Worm (Caenorhabditis elegans) whole organism, mixed stage, embryonic: ENCODE data around the gene zip-9.

ENCODE experiments used
- M03D4.4 ChIP-seq: sonication (generic microtip); optimal IDR thresholded peaks from 2 replicates; lab custom pipeline; 2017; ENCODE audit warnings: mild to moderate bottlenecking, missing genetic modification characterization, missing compliant biosample characterization
- bed-3 ChIP-seq: fragments of 200-800 bp; sonication (Bioruptor generic); optimal IDR thresholded peaks from 3 replicates; lab custom pipeline; 2018; ENCODE audit warnings: mild to moderate bottlenecking, missing genetic modification characterization, moderate library complexity, missing compliant biosample characterization
- blmp-1 ChIP-seq: fragments of 150-350 bp; optimal IDR thresholded peaks from 2 replicates; lab custom pipeline; 2014; ENCODE audit warnings: missing biosample characterization, missing genetic modification characterization
- ceh-39 ChIP-seq: fragments of 150-350 bp; optimal IDR thresholded peaks from 2 replicates; lab custom pipeline; 2014; ENCODE audit warnings: missing biosample characterization, missing genetic modification characterization
- ceh-43 ChIP-seq: fragments of 200-800 bp; sonication (Bioruptor generic); optimal IDR thresholded peaks from 2 replicates; lab custom pipeline; 2018; ENCODE audit warnings: mild to moderate bottlenecking, missing genetic modification characterization, moderate library complexity, missing compliant biosample characterization
- ceh-83 ChIP-seq: fragments of 200-800 bp; sonication (Bioruptor generic); optimal IDR thresholded peaks from 2 replicates; lab custom pipeline; 2018; ENCODE audit warnings: mild to moderate bottlenecking, missing genetic modification characterization, missing compliant biosample characterization
- ces-1 ChIP-seq: fragments of 150-350 bp; optimal IDR thresholded peaks from 2 replicates; lab custom pipeline; 2014; ENCODE audit warnings: missing biosample characterization, missing genetic modification reagents, missing genetic modification characterization
- cnd-1 ChIP-seq: fragments of 200-800 bp; sonication (Bioruptor generic); optimal IDR thresholded peaks from 2 replicates; lab custom pipeline; 2018; ENCODE audit warnings: mild to moderate bottlenecking, missing genetic modification characterization, missing compliant biosample characterization
- elt-3 ChIP-seq: fragments of 150-350 bp; optimal IDR thresholded peaks from 2 replicates; lab custom pipeline; 2014; ENCODE audit warnings: missing biosample characterization, missing genetic modification characterization
- flh-1 ChIP-seq: fragments of 200-800 bp; sonication (Bioruptor generic); optimal IDR thresholded peaks from 2 replicates; lab custom pipeline; 2018; ENCODE audit warnings: mild to moderate bottlenecking, missing genetic modification characterization, moderate library complexity, missing compliant biosample characterization
- ham-2 ChIP-seq: fragments of 200-800 bp; sonication (Bioruptor generic); optimal IDR thresholded peaks from 2 replicates; lab custom pipeline; 2018; ENCODE audit warnings: mild to moderate bottlenecking, missing genetic modification characterization, missing compliant biosample characterization
- hlh-1 ChIP-seq: fragments of 150-350 bp; optimal IDR thresholded peaks from 2 replicates; lab custom pipeline; 2014; ENCODE audit warnings: missing biosample characterization, missing genetic modification reagents, missing genetic modification characterization
- lin-13 ChIP-seq: fragments of 150-350 bp; optimal IDR thresholded peaks from 2 replicates; lab custom pipeline; 2014; ENCODE audit warnings: missing biosample characterization, missing genetic modification characterization
- lin-32 ChIP-seq: fragments of 200-800 bp; sonication (Bioruptor generic); optimal IDR thresholded peaks from 2 replicates; lab custom pipeline; 2018; ENCODE audit warnings: mild to moderate bottlenecking, missing genetic modification characterization, missing compliant biosample characterization
- lsy-2 ChIP-seq: fragments of 150-350 bp; optimal IDR thresholded peaks from 2 replicates; lab custom pipeline; 2014; ENCODE audit warnings: missing biosample characterization, missing genetic modification characterization
- mab-5 ChIP-seq: fragments of 150-350 bp; optimal IDR thresholded peaks from 2 replicates; lab custom pipeline; 2014; ENCODE audit warnings: missing biosample characterization, missing genetic modification characterization
- mep-1 ChIP-seq: fragments of 150-350 bp; optimal IDR thresholded peaks from 2 replicates; lab custom pipeline; 2017; ENCODE audit warnings: missing biosample characterization, missing genetic modification reagents, missing genetic modification characterization, inconsistent platforms
- mls-2 ChIP-seq: sonication (generic microtip); optimal IDR thresholded peaks from 2 replicates; lab custom pipeline; 2016; ENCODE audit warnings: mild to moderate bottlenecking, missing genetic modification characterization, moderate library complexity, missing compliant biosample characterization
- nhr-2 ChIP-seq: fragments of 150-350 bp; optimal IDR thresholded peaks from 2 replicates; lab custom pipeline; 2014; ENCODE audit warnings: missing biosample characterization, missing genetic modification characterization
- nhr-237 ChIP-seq: fragments of 150-350 bp; optimal IDR thresholded peaks from 2 replicates; lab custom pipeline; 2014; ENCODE audit warnings: missing biosample characterization, missing genetic modification characterization
- nhr-28 ChIP-seq: fragments of 150-350 bp; optimal IDR thresholded peaks from 2 replicates; lab custom pipeline; 2014; ENCODE audit warnings: missing biosample characterization, missing genetic modification characterization
- nhr-76 ChIP-seq: sonication (generic microtip); optimal IDR thresholded peaks from 2 replicates; lab custom pipeline; 2017; ENCODE audit warnings: missing biosample characterization, missing genetic modification characterization
- pha-4 ChIP-seq: fragments of 150-350 bp; optimal IDR thresholded peaks from 2 replicates; lab custom pipeline; 2018; ENCODE audit warnings: missing biosample characterization, missing genetic modification reagents, missing genetic modification characterization
- sem-2 ChIP-seq: fragments of 200-800 bp; sonication (Bioruptor generic); optimal IDR thresholded peaks from 2 replicates; lab custom pipeline; 2018; ENCODE audit warnings: mild to moderate bottlenecking, missing genetic modification characterization, missing compliant biosample characterization
- snpc-4 ChIP-seq: fragments of 150-350 bp; optimal IDR thresholded peaks from 2 replicates; lab custom pipeline; 2014; ENCODE audit warnings: missing biosample characterization, missing genetic modification characterization
- sptf-1 ChIP-seq: sonication (generic microtip); optimal IDR thresholded peaks from 2 replicates; lab custom pipeline; 2017; ENCODE audit warnings: mild to moderate bottlenecking, missing genetic modification characterization, moderate library complexity, missing compliant biosample characterization
- unc-120 ChIP-seq: sonication (generic microtip); optimal IDR thresholded peaks from 2 replicates; lab custom pipeline; 2017; ENCODE audit warnings: missing genetic modification characterization, missing compliant biosample characterization; ENCODE audit not compliant: poor library complexity, severe bottlenecking
- unc-39 ChIP-seq: fragments of 150-350 bp; optimal IDR thresholded peaks from 2 replicates; lab custom pipeline; 2014; ENCODE audit warnings: missing biosample characterization, missing genetic modification characterization
- unc-62 ChIP-seq: fragments of 150-350 bp; optimal IDR thresholded peaks from 2 replicates; lab custom pipeline; 2014; ENCODE audit warnings: missing biosample characterization, missing genetic modification reagents, missing genetic modification characterization
- ztf-11 ChIP-seq: fragments of 150-350 bp; optimal IDR thresholded peaks from 2 replicates; lab custom pipeline; 2014; ENCODE audit warnings: missing biosample characterization, missing genetic modification characterization

zip-9 gene

ce11 chrV:10966874-10967273 is 24.6 kb downstream of the zip-9 start:
- no peak for TF ChIP-seq cnd-1 (tag; lab: Kevin White, UChicago)
- no peak for TF ChIP-seq snpc-4 (tag; lab: Kevin White, UChicago)
- TF ChIP-seq ceh-83 (GFP tag; lab: Kevin White, UChicago): no peak
- no peak for TF ChIP-seq M03D4.4 (tag; lab: Kevin White, UChicago)
- TF ChIP-seq lsy-2 (tag; lab: Kevin White, UChicago): no peak
- no peak for TF ChIP-seq sptf-1
- TF ChIP-seq mep-1 (tag; lab: Kevin White, UChicago): no peak
- no peak for TF ChIP-seq unc-62 (GFP tag; lab: Kevin White, UChicago)
- no peak for TF ChIP-seq ztf-11 (tag; lab: Kevin White, UChicago)
- TF ChIP-seq elt-3: no peak
- no peak for TF ChIP-seq hlh-1 (tag; lab: Kevin White, UChicago)
- TF ChIP-seq unc-120 (tag; lab: Kevin White, UChicago): no peak
- TF ChIP-seq sem-2 (GFP tag; lab: Kevin White, UChicago): no peak
- TF ChIP-seq pha-4 (tag; lab: Kevin White, UChicago): no peak
- no peak for TF ChIP-seq ces-1 (GFP tag; lab: Kevin White, UChicago)

- no peak for TF ChIP-seq blmp-1 (tag; lab: Kevin White, UChicago)
- no peak for TF ChIP-seq ham-2 (GFP tag; lab: Kevin White, UChicago)
- TF ChIP-seq lsy-2 (tag; lab: Kevin White, UChicago): no peak
- no peak for TF ChIP-seq ceh-39 (tag; lab: Kevin White, UChicago)
- no peak for TF ChIP-seq ceh-43 (GFP tag; lab: Kevin White, UChicago)
- no peak for TF ChIP-seq nhr-2 (tag; lab: Kevin White, UChicago)
- TF ChIP-seq M03D4.4 (tag; lab: Kevin White, UChicago): no peak
- TF ChIP-seq lin-32 (GFP tag; lab: Kevin White, UChicago): no peak
- TF ChIP-seq bed-3: no peak
- TF ChIP-seq unc-39 (tag; lab: Kevin White, UChicago): no peak
- no peak for TF ChIP-seq nhr-76 (tag; lab: Kevin White, UChicago)
- TF ChIP-seq lin-13 (tag; lab: Kevin White, UChicago): no peak
- no peak for TF ChIP-seq unc-120 (tag; lab: Kevin White, UChicago)
- TF ChIP-seq unc-62 (GFP tag; lab: Kevin White, UChicago): no peak
- no peak for TF ChIP-seq snpc-4 (tag; lab: Kevin White, UChicago)
- TF ChIP-seq ztf-11 (tag; lab: Kevin White, UChicago): no peak
- no peak for TF ChIP-seq flh-1
- TF ChIP-seq hlh-1 (tag; lab: Kevin White, UChicago): no peak
- no peak for TF ChIP-seq sptf-1
- TF ChIP-seq ceh-83 (GFP tag; lab: Kevin White, UChicago): no peak
Observed at ce11 chrV:10967594-10968273, 25.5 kb downstream of the zip-9 start.

ce11 chrV:10970070-10970469 is 27.8 kb downstream of the zip-9 start, which contains the start of gene F17C11.22:
F17C11.22 (minus strand) TSS chrV:10970170.
- TF ChIP-seq mls-2 (tag; lab: Kevin White, UChicago) (no peak), ztf-11 (tag; lab: Kevin White, UChicago) (no peak), nhr-2 (tag; lab: Kevin White, UChicago) (no peak), snpc-4 (tag; lab: Kevin White, UChicago) (no peak), nhr-237 (no peak), hlh-1 (tag; lab: Kevin White, UChicago) (no peak), nhr-76 (tag; lab: Kevin White, UChicago) (no peak), unc-62 (GFP tag; lab: Kevin White, UChicago) (no peak), unc-39 (tag; lab: Kevin White, UChicago) (no peak), nhr-28 (tag; lab: Kevin White, UChicago) (no peak), mep-1 (tag; lab: Kevin White, UChicago) (no peak), lin-13 (tag; lab: Kevin White, UChicago) (no peak), ham-2 (GFP tag; lab: Kevin White, UChicago) (no peak)

- no peak for TF ChIP-seq nhr-28 (tag; lab: Kevin White, UChicago)
Observed at ce11 chrV:10970930-10971329, 28.7 kb downstream of the zip-9 start.

- TF ChIP-seq lin-32 (GFP tag; lab: Kevin White, UChicago) (no peak), elt-3 (no peak), mab-5 (tag; lab: Kevin White, UChicago) (no peak), hlh-1 (tag; lab: Kevin White, UChicago) (no peak)
Observed at ce11 chrV:10975091-10975490, 32.8 kb downstream of the zip-9 start.
